Worm (Caenorhabditis elegans) whole organism, L1 larva: ENCODE data around the gene tat-2.

Experiments
- aha-1 ChIP-seq: fragments of 150-350 bp; optimal IDR thresholded peaks from 2 replicates; lab custom pipeline; 2014; ENCODE audit warnings: missing biosample characterization, missing genetic modification characterization
- blmp-1 ChIP-seq: fragments of 150-350 bp; optimal IDR thresholded peaks from 2 replicates; lab custom pipeline; 2014; ENCODE audit warnings: missing biosample characterization, missing genetic modification characterization
- ceh-82 ChIP-seq, 3 experiments: fragments of 150-350 bp in 1 of 3; sonication (generic microtip) in 2 of 3; optimal IDR thresholded peaks; 2 replicates each; lab custom pipeline; 2014 to 2017; ENCODE audit warnings: missing biosample characterization in 3 of 3, missing genetic modification characterization in 3 of 3
- egl-27 ChIP-seq, 2 experiments: fragments of 150-350 bp in 1 of 2; sonication (generic microtip); optimal IDR thresholded peaks; 3 replicates each; lab custom pipeline; 2017 to 2018; ENCODE audit warnings: missing biosample characterization in 2 of 2, missing genetic modification characterization in 2 of 2, missing genetic modification reagents in 2 of 2
- hpl-2 ChIP-seq: fragments of 150-350 bp; optimal IDR thresholded peaks from 2 replicates; lab custom pipeline; 2014; ENCODE audit warnings: missing biosample characterization, missing genetic modification reagents, missing genetic modification characterization
- irx-1 ChIP-seq: sonication (generic microtip); optimal IDR thresholded peaks from 2 replicates; lab custom pipeline; 2016; ENCODE audit warnings: missing genetic modification characterization, missing compliant biosample characterization
- lin-13 ChIP-seq: fragments of 150-350 bp; optimal IDR thresholded peaks from 2 replicates; lab custom pipeline; 2014; ENCODE audit warnings: missing biosample characterization, missing genetic modification reagents, missing genetic modification characterization
- mdl-1 ChIP-seq, 2 experiments: fragments of 150-350 bp; optimal IDR thresholded peaks; 2 replicates each; lab custom pipeline; 2014 to 2017; ENCODE audit warnings: missing biosample characterization in 2 of 2, missing genetic modification characterization in 2 of 2, inconsistent platforms in 1 of 2
- nhr-11 ChIP-seq: fragments of 150-350 bp; optimal IDR thresholded peaks from 2 replicates; lab custom pipeline; 2014; ENCODE audit warnings: missing biosample characterization, missing genetic modification characterization
- nhr-77 ChIP-seq: fragments of 150-350 bp; optimal IDR thresholded peaks from 2 replicates; lab custom pipeline; 2014; ENCODE audit warnings: missing biosample characterization, missing genetic modification characterization
- pqm-1 ChIP-seq: sonication (generic microtip); optimal IDR thresholded peaks from 3 replicates; lab custom pipeline; 2017; ENCODE audit warnings: missing biosample characterization, missing genetic modification characterization
- skn-1 ChIP-seq: fragments of 150-350 bp; optimal IDR thresholded peaks from 2 replicates; lab custom pipeline; 2014; ENCODE audit warnings: missing biosample characterization, missing genetic modification characterization
- sox-4 ChIP-seq: sonication (generic microtip); optimal IDR thresholded peaks from 2 replicates; lab custom pipeline; 2016; ENCODE audit warnings: missing genetic modification characterization, missing compliant biosample characterization
- ztf-11 ChIP-seq, 2 experiments: sonication (generic microtip); optimal IDR thresholded peaks; 2 replicates each; lab custom pipeline; 2016 to 2017; ENCODE audit warnings: missing genetic modification characterization in 2 of 2, missing biosample characterization in 1 of 2, missing compliant biosample characterization in 1 of 2

ce11 chrIV:4780129-4780528 lies 66.6 kb downstream of the tat-2 start, which contains the start of gene set-15:
- TF ChIP-seq nhr-77 (tag; lab: Kevin White, UChicago) (no peak), hpl-2 (GFP tag; lab: Kevin White, UChicago) (no peak), mdl-1 (tag; optimal IDR thresholded peaks at IDR 0.05; lab: Kevin White, UChicago) (no peak), lin-13 (GFP tag; lab: Kevin White, UChicago) (no peak), egl-27 (tag; optimal IDR thresholded peaks at IDR 0.05; lab: Kevin White, UChicago) (no peak), ceh-82 (tag; optimal IDR thresholded peaks at IDR 0.05; lab: Kevin White, UChicago) (no peak), aha-1 (tag; lab: Kevin White, UChicago) (no peak), skn-1 (no peak), pqm-1 (tag; lab: Kevin White, UChicago) (no peak), sox-4 (no peak), irx-1 (tag; lab: Kevin White, UChicago) (no peak), nhr-11 (tag; lab: Kevin White, UChicago) (no peak), blmp-1 (tag; lab: Kevin White, UChicago) (no peak), ztf-11 (tag; optimal IDR thresholded peaks at IDR 0.05; lab: Kevin White, UChicago) (no peak)
